Worm (Caenorhabditis elegans): ENCODE results near the gene T05C7.8.

DNA sequence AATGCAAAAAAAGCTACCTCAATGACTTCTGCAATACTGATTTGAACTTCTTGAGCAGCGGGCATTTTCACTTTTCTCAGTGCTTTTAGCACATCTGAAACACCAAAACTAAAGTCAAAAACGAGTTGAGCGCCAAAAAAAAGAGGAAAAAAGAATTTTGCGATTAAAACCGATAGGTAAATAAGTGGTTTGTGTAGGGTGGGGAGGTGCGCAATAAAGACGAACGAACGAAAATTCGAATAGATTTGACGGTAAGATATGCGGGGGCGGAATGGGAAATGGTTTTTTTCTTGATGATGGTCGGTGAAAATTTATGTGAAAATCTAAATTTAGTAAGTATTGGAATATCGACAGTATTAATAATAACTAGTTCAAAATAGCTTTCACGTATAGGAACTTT, 27.4 kb upstream of the T05C7.8 start, which contains the start of gene frm-5.1:
- TF ChIP-seq ceh-14 (tag; optimal IDR thresholded peaks at IDR 0.05) (no peak), ets-4 (tag; optimal IDR thresholded peaks at IDR 0.05) (no peak), lin-11 (tag; optimal IDR thresholded peaks at IDR 0.05) (no peak), npax-4 (tag; optimal IDR thresholded peaks at IDR 0.05) (no peak), elt-2 (tag; optimal IDR thresholded peaks at IDR 0.05) (no peak), F13H6.1 (tag; optimal IDR thresholded peaks at IDR 0.05) (no peak), ahr-1 (tag; optimal IDR thresholded peaks at IDR 0.05) (no peak), pag-3 (tag; optimal IDR thresholded peaks at IDR 0.05; ENCODE audit: borderline replicate concordance) (no peak), ceh-45 (GFP tag; IDR thresholded peaks at IDR 0.05) (no peak), ref-2 (tag; optimal IDR thresholded peaks at IDR 0.05) (no peak), pha-4 (tag; optimal IDR thresholded peaks at IDR 0.05) (no peak), C08G9.2 (tag; optimal IDR thresholded peaks at IDR 0.05) (no peak), pqm-1 (tag; optimal IDR thresholded peaks at IDR 0.05) (no peak), ama-1 (optimal IDR thresholded peaks at IDR 0.05) (no peak)
